Fruit fly (Drosophila melanogaster) whole organism, embryonic: Measurements from ENCODE around the gene RpS28b.

Experiments
- ATbp ChIP-seq: fragments of 200-800 bp; sonication (Bioruptor generic); optimal IDR thresholded peaks from 2 replicates; lab custom pipeline; 2017; ENCODE audit warnings: missing biosample characterization, mild to moderate bottlenecking, missing genetic modification characterization, missing genetic modification reagents
- Atf-2 ChIP-seq: fragments of 200-800 bp; sonication (Bioruptor generic); optimal IDR thresholded peaks from 2 replicates; lab custom pipeline; 2016; ENCODE audit warnings: missing biosample characterization, missing genetic modification characterization
- Atf6 ChIP-seq: fragments of 200-800 bp; sonication (Bioruptor generic); IDR thresholded peaks from 2 replicates; pipeline ENCODE4 v1.3.6; 2022; ENCODE audit warnings: missing biosample characterization, missing genetic modification characterization
- Blimp-1 ChIP-seq: fragments of 200-800 bp; sonication (Bioruptor generic); optimal IDR thresholded peaks from 3 replicates; lab custom pipeline; 2018; ENCODE audit warnings: missing biosample characterization, missing genetic modification characterization, mild to moderate bottlenecking, moderate library complexity, missing genetic modification reagents
- CG10543 ChIP-seq: fragments of 200-800 bp; sonication (Bioruptor generic); optimal IDR thresholded peaks from 3 replicates; lab custom pipeline; 2017; ENCODE audit warnings: missing biosample characterization, mild to moderate bottlenecking, missing genetic modification characterization, moderate library complexity
- CG10959 ChIP-seq: fragments of 200-800 bp; sonication (Bioruptor generic); IDR thresholded peaks from 2 replicates; pipeline ENCODE4 v1.3.6; 2022; ENCODE audit warnings: missing biosample characterization, missing genetic modification characterization
- CG13123 ChIP-seq: fragments of 200-800 bp; sonication (Bioruptor generic); optimal IDR thresholded peaks from 2 replicates; lab custom pipeline; 2016; ENCODE audit warnings: missing biosample characterization, missing genetic modification characterization
- CG14014 ChIP-seq: fragments of 200-800 bp; sonication (Bioruptor generic); IDR thresholded peaks from 2 replicates; pipeline ENCODE4 v1.3.6; 2022; ENCODE audit warnings: missing biosample characterization, missing genetic modification characterization
- CG14965 ChIP-seq: fragments of 200-800 bp; sonication (Bioruptor generic); optimal IDR thresholded peaks from 2 replicates; lab custom pipeline; 2016; ENCODE audit warnings: missing biosample characterization, missing genetic modification characterization, borderline replicate concordance
- CG1832 ChIP-seq: fragments of 200-800 bp; sonication (Bioruptor generic); optimal IDR thresholded peaks from 2 replicates; lab custom pipeline; 2017; ENCODE audit warnings: missing biosample characterization, mild to moderate bottlenecking, missing genetic modification characterization, inconsistent platforms
- CG34376 ChIP-seq: fragments of 200-800 bp; sonication (Bioruptor generic); optimal IDR thresholded peaks from 2 replicates; lab custom pipeline; 2018; ENCODE audit warnings: missing biosample characterization, mild to moderate bottlenecking, missing genetic modification characterization
- CG3726 ChIP-seq: fragments of 200-800 bp; sonication (Bioruptor generic); IDR thresholded peaks from 3 replicates; pipeline ENCODE4, ENCODE4 v1.3.6; 2022; ENCODE audit warnings: missing biosample characterization, missing genetic modification characterization
- CG4617 ChIP-seq: fragments of 200-800 bp; sonication (Bioruptor generic); optimal IDR thresholded peaks from 3 replicates; lab custom pipeline; 2016; ENCODE audit warnings: missing biosample characterization, missing genetic modification characterization, borderline replicate concordance
- CG6175 ChIP-seq: fragments of 200-800 bp; sonication (Bioruptor generic); IDR thresholded peaks from 3 replicates; pipeline ENCODE4 v1.3.6; 2022; ENCODE audit warnings: missing biosample characterization, missing genetic modification characterization
- CG6854 ChIP-seq: fragments of 200-800 bp; sonication (Bioruptor generic); optimal IDR thresholded peaks from 3 replicates; lab custom pipeline; 2017; ENCODE audit warnings: missing biosample characterization, mild to moderate bottlenecking, missing genetic modification characterization
- CG7372 ChIP-seq: fragments of 200-800 bp; sonication (Bioruptor generic); IDR thresholded peaks from 2 replicates; pipeline ENCODE4 v1.3.6; 2022; ENCODE audit warnings: missing biosample characterization, missing genetic modification characterization
- CG8944 ChIP-seq: fragments of 200-800 bp; sonication (Bioruptor generic); optimal IDR thresholded peaks from 3 replicates; lab custom pipeline; 2016; ENCODE audit warnings: missing biosample characterization, missing genetic modification characterization
- Chrac-16 ChIP-seq: fragments of 200-800 bp; sonication (Bioruptor generic); optimal IDR thresholded peaks from 3 replicates; lab custom pipeline; 2016; ENCODE audit warnings: missing biosample characterization, missing genetic modification characterization
- Dad ChIP-seq: fragments of 200-800 bp; sonication (Bioruptor generic); optimal IDR thresholded peaks from 3 replicates; lab custom pipeline; 2016; ENCODE audit warnings: missing biosample characterization, missing genetic modification characterization
- Deaf1 ChIP-seq: fragments of 200-800 bp; optimal IDR thresholded peaks from 3 replicates; lab custom pipeline; 2019; ENCODE audit warnings: missing biosample characterization, mild to moderate bottlenecking, missing genetic modification characterization, moderate library complexity
- Dip3 ChIP-seq: fragments of 200-800 bp; sonication (Bioruptor generic); optimal IDR thresholded peaks from 3 replicates; lab custom pipeline; 2016; ENCODE audit warnings: missing biosample characterization, missing genetic modification characterization
- Fer1 ChIP-seq: fragments of 200-800 bp; sonication (Bioruptor generic); optimal IDR thresholded peaks from 2 replicates; lab custom pipeline; 2017; ENCODE audit warnings: missing biosample characterization, mild to moderate bottlenecking, missing genetic modification characterization
- Fer3 ChIP-seq: fragments of 200-800 bp; sonication (Bioruptor generic); optimal IDR thresholded peaks from 2 replicates; lab custom pipeline; 2018; ENCODE audit warnings: missing biosample characterization, mild to moderate bottlenecking, missing genetic modification characterization, moderate library complexity
- H2.0 ChIP-seq: fragments of 200-800 bp; sonication (Bioruptor generic); IDR thresholded peaks from 2 replicates; pipeline ENCODE4 v1.3.6; 2022; ENCODE audit warnings: missing biosample characterization, missing genetic modification characterization
- HLH3B ChIP-seq: fragments of 200-800 bp; sonication (Bioruptor generic); IDR thresholded peaks from 2 replicates; pipeline ENCODE4 v1.3.6; 2022; ENCODE audit warnings: missing biosample characterization, missing genetic modification characterization
- HLH4C ChIP-seq: fragments of 200-800 bp; sonication (Bioruptor generic); IDR thresholded peaks from 3 replicates; pipeline ENCODE4 v1.3.6; 2022; ENCODE audit warnings: missing biosample characterization, missing genetic modification characterization; ENCODE audit not compliant: partially characterized antibody
- HLH54F ChIP-seq: fragments of 200-800 bp; sonication (Bioruptor generic); optimal IDR thresholded peaks from 3 replicates; lab custom pipeline; 2016; ENCODE audit warnings: missing biosample characterization, missing genetic modification characterization
- Hand ChIP-seq: fragments of 200-800 bp; sonication (Bioruptor generic); optimal IDR thresholded peaks from 2 replicates; lab custom pipeline; 2017; ENCODE audit warnings: mild to moderate bottlenecking, missing biosample characterization, missing genetic modification reagents, missing genetic modification characterization
- HmgZ ChIP-seq: fragments of 200-800 bp; sonication (Bioruptor generic); optimal IDR thresholded peaks from 2 replicates; lab custom pipeline; 2018; ENCODE audit warnings: missing biosample characterization, mild to moderate bottlenecking, missing genetic modification characterization
- Myb ChIP-seq: fragments of 200-800 bp; sonication (Bioruptor generic); optimal IDR thresholded peaks from 2 replicates; lab custom pipeline; 2016; ENCODE audit warnings: missing biosample characterization, missing genetic modification characterization
- Neu2 ChIP-seq: fragments of 200-800 bp; sonication (Bioruptor generic); optimal IDR thresholded peaks from 3 replicates; lab custom pipeline; 2016; ENCODE audit warnings: missing biosample characterization, missing genetic modification characterization, borderline replicate concordance
- Taf1 ChIP-seq: fragments of 200-800 bp; sonication (Bioruptor generic); IDR thresholded peaks from 2 replicates; pipeline ENCODE4 v1.3.6; 2022; ENCODE audit warnings: missing biosample characterization, missing genetic modification characterization
- ap ChIP-seq: fragments of 200-800 bp; sonication (Bioruptor generic); IDR thresholded peaks from 2 replicates; pipeline ENCODE4 v1.3.6; 2022; ENCODE audit warnings: missing biosample characterization, missing genetic modification characterization
- bowl ChIP-seq: fragments of 200-800 bp; sonication (Bioruptor generic); IDR thresholded peaks from 2 replicates; pipeline ENCODE4 v1.3.6; 2022; ENCODE audit warnings: missing biosample characterization, missing genetic modification characterization
- chif ChIP-seq, 2 experiments: fragments of 200-800 bp; sonication (Bioruptor generic); optimal IDR thresholded peaks; 3 replicates each; lab custom pipeline; 2016; ENCODE audit warnings: missing biosample characterization in 2 of 2, missing genetic modification characterization in 2 of 2
- dati ChIP-seq: fragments of 200-800 bp; sonication (Bioruptor generic); IDR thresholded peaks from 2 replicates; pipeline ENCODE4 v1.3.6; 2022; ENCODE audit warnings: missing biosample characterization, missing genetic modification characterization
- ems ChIP-seq: fragments of 200-800 bp; sonication (Bioruptor generic); optimal IDR thresholded peaks from 3 replicates; lab custom pipeline; 2016; ENCODE audit warnings: missing biosample characterization, missing genetic modification characterization
- gcm ChIP-seq: fragments of 200-800 bp; sonication (Bioruptor generic); optimal IDR thresholded peaks from 2 replicates; lab custom pipeline; 2019; ENCODE audit warnings: missing biosample characterization, mild to moderate bottlenecking, missing genetic modification characterization, moderate library complexity
- h ChIP-seq: fragments of >200 bp; optimal IDR thresholded peaks from 2 replicates; lab custom pipeline; 2017
- hbn ChIP-seq: fragments of 200-800 bp; sonication (Bioruptor generic); IDR thresholded peaks from 2 replicates; pipeline ENCODE4 v1.3.6; 2022; ENCODE audit warnings: missing biosample characterization, missing genetic modification characterization; ENCODE audit not compliant: partially characterized antibody
- prd ChIP-seq, 3 experiments: fragments of >200 bp in 2 of 3; fragments of 200-800 bp in 1 of 3; sonication (Bioruptor generic) in 1 of 3; optimal IDR thresholded peaks in 2 of 3; IDR thresholded peaks in 1 of 3; 2 replicates in 2 of 3; 3 replicates in 1 of 3; pipeline versions ENCODE4 v1.3.6 to Lab custom; 2017 to 2022; ENCODE audit warnings: missing biosample characterization in 1 of 3, missing genetic modification characterization in 1 of 3
- schlank ChIP-seq: fragments of 200-800 bp; sonication (Bioruptor generic); optimal IDR thresholded peaks from 2 replicates; lab custom pipeline; 2018; ENCODE audit warnings: missing biosample characterization, mild to moderate bottlenecking, missing genetic modification characterization
- sd ChIP-seq: fragments of 200-800 bp; sonication (Bioruptor generic); optimal IDR thresholded peaks from 3 replicates; lab custom pipeline; 2018; ENCODE audit warnings: missing biosample characterization, mild to moderate bottlenecking, missing genetic modification characterization, moderate library complexity
- sob ChIP-seq: fragments of 200-800 bp; sonication (Bioruptor generic); IDR thresholded peaks from 2 replicates; pipeline ENCODE4 v1.3.6; 2022; ENCODE audit warnings: missing biosample characterization, missing genetic modification characterization
- tll ChIP-seq, 2 experiments: fragments of 200-800 bp in 1 of 2; fragments of >200 bp in 1 of 2; sonication (Bioruptor generic) in 1 of 2; optimal IDR thresholded peaks; 2 replicates each; lab custom pipeline; 2017 to 2019; ENCODE audit warnings: missing biosample characterization in 2 of 2, missing genetic modification characterization in 2 of 2, mild to moderate bottlenecking in 1 of 2, moderate library complexity in 1 of 2
- usp ChIP-seq: fragments of >200 bp; optimal IDR thresholded peaks from 2 replicates; lab custom pipeline; 2017; ENCODE audit warnings: missing biosample characterization, missing genetic modification characterization
- zen2 ChIP-seq: fragments of 200-800 bp; sonication (Bioruptor generic); IDR thresholded peaks from 3 replicates; pipeline ENCODE4 v1.3.6; 2022; ENCODE audit warnings: missing biosample characterization, missing genetic modification characterization; ENCODE audit not compliant: partially characterized antibody
- zfh2 ChIP-seq: fragments of 200-800 bp; sonication (Bioruptor generic); optimal IDR thresholded peaks from 2 replicates; lab custom pipeline; 2016; ENCODE audit warnings: missing biosample characterization, missing genetic modification characterization

RpS28b gene

DNA sequence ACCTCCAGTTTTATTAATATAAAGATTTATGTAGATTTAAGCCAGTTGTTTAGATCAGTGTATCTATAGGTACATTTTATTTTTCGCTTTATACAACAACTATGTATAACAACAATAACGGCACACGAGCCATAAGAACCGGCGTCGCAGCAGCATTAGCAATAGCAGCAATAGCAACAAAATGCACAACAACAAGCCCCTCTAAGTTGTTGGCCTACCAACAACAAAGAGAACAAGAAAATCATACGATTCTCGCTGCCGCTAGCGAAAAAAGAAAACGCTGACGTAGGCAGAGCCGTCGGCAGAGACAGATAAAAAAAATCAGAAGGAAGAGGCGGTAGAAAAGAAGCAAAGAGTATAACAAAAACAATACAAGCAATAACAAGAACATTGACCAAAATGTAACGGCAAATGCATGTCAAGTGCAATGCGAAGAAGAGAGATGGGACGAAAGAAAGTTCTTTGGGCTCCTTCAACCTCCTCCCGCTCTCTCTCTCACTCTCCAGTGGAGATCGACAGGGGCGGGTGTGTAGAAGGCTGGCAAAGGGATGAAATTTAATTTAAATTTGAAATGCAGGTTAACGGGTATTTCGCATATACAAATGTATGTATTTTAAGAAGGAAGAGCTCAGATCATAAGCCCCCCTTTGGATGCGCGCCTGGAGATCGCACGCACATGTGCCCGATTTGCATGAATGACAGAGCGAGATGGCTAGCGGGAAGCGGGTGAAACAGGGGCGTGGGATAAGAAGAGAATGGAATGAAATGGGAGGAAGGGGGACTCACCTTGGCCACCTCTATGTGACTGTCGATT lies 24.5 kb downstream of the RpS28b start (continued):
- peak; percentile 76 for TF ChIP-seq CG34376 (GFP tag; lab: Kevin White, UChicago)
- TF ChIP-seq CG1832 (GFP tag; lab: Kevin White, UChicago) = peak; percentile 84
- TF ChIP-seq h = no peak
- peak; percentile 97 for TF ChIP-seq dati (GFP tag; lab: Robert Waterston, UW)
- peak; percentile 64 for TF ChIP-seq CG10543 (GFP tag; lab: Kevin White, UChicago)
- TF ChIP-seq hbn = no peak
- TF ChIP-seq ap (GFP tag; lab: Robert Waterston, UW) = peak; percentile 98
- no peak for TF ChIP-seq zen2 (GFP tag; lab: Robert Waterston, UW)
- peak; percentile 98 for TF ChIP-seq H2.0 (GFP tag; lab: Robert Waterston, UW)
- peak; percentile 98 for TF ChIP-seq sob
- no peak for TF ChIP-seq HLH4C (GFP tag; lab: Robert Waterston, UW)
- TF ChIP-seq gcm (GFP tag; lab: Kevin White, UChicago) = peak; percentile 97
- TF ChIP-seq schlank = peak; percentile 96
- TF ChIP-seq tll (GFP tag; optimal IDR thresholded peaks at IDR 0.05; lab: Kevin White, UChicago) = peak in 1 of 2 experiments; percentile 65
- TF ChIP-seq Taf1 = peak; percentile 96
- TF ChIP-seq Chrac-16 (GFP tag; lab: Kevin White, UChicago) = peak; percentile 99
- TF ChIP-seq chif (GFP tag; optimal IDR thresholded peaks at IDR 0.05; lab: Kevin White, UChicago) = peak; percentile 99
- TF ChIP-seq Dad = peak; percentile 99
- TF ChIP-seq Atf-2 (GFP tag; lab: Kevin White, UChicago) = peak; percentile 98
- peak; percentile 93 for TF ChIP-seq Myb (GFP tag; lab: Kevin White, UChicago)
- peak; percentile 97 for TF ChIP-seq Atf6
- peak; percentile 94 for TF ChIP-seq Fer1 (GFP tag; lab: Kevin White, UChicago)
- peak; percentile 98 for TF ChIP-seq Dip3
- peak; percentile 94 for TF ChIP-seq bowl
- TF ChIP-seq CG13123 = peak; percentile 98
- TF ChIP-seq Hand = peak; percentile 94
- TF ChIP-seq CG4617 (GFP tag; lab: Kevin White, UChicago) = peak; percentile 98
- peak; percentile 97 for TF ChIP-seq Fer3
- peak; percentile 99 for TF ChIP-seq ems (GFP tag; lab: Kevin White, UChicago)
- TF ChIP-seq CG3726 (GFP tag; lab: Robert Waterston, UW) = peak; percentile 98
- peak; percentile 98 for TF ChIP-seq Blimp-1 (GFP tag; lab: Kevin White, UChicago)
- TF ChIP-seq CG6175 (GFP tag; lab: Robert Waterston, UW) = peak; percentile 97
- peak; percentile 89 for TF ChIP-seq sd (tag; lab: Kevin White, UChicago)
- TF ChIP-seq Neu2 (GFP tag; lab: Kevin White, UChicago) = peak; percentile 94
- TF ChIP-seq CG14965 (GFP tag; lab: Kevin White, UChicago) = peak; percentile 88
- peak; percentile 98 for TF ChIP-seq HLH54F (GFP tag; lab: Kevin White, UChicago)
- TF ChIP-seq CG7372 (GFP tag; lab: Robert Waterston, UW) = peak; percentile 97
- TF ChIP-seq HLH3B (GFP tag; lab: Robert Waterston, UW) = peak; percentile 98
- TF ChIP-seq zfh2 (GFP tag; lab: Kevin White, UChicago) = peak; percentile 99
- TF ChIP-seq prd (optimal IDR thresholded peaks at IDR 0.05; lab: Kevin White, UChicago) = no peak
- TF ChIP-seq prd (GFP tag; IDR thresholded peaks at IDR 0.05; lab: Robert Waterston, UW) = peak; percentile 99
- TF ChIP-seq CG10959 (GFP tag; lab: Robert Waterston, UW) = peak; percentile 98
- peak; percentile 98 for TF ChIP-seq ATbp
- peak; percentile 93 for TF ChIP-seq CG6854 (GFP tag; lab: Kevin White, UChicago)
- TF ChIP-seq Deaf1 (tag; lab: Kevin White, UChicago) = peak; percentile 74
- TF ChIP-seq usp (GFP tag; lab: Kevin White, UChicago) = no peak
- peak; percentile 98 for TF ChIP-seq CG14014 (GFP tag; lab: Robert Waterston, UW)
- TF ChIP-seq CG8944 (GFP tag; lab: Kevin White, UChicago) = peak; percentile 98
- peak; percentile 97 for TF ChIP-seq HmgZ
